Fruit fly (Drosophila melanogaster): Measurements from ENCODE around the gene Raf.
A peak's percentile ranks its signal among the peaks of the same experiment; 100 is the strongest.

Gene Raf

DNA sequence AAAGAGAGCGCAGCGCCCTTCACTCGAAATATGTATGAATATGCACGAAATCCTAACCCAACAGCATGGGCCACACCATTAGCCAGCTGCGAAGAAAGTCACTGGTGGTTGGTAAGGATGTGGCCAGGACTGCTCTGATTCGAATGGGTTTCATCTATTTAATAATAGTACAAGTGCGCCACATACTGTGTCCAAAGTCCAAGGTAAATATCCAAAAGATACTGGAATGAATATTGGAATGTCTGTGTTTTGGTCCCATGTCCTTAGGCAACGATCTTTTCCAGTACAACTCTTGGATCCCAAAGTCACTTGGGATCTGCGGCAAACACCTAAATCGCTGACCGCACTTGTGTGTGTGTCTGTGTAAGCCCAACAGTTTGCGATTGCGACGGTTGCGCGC lies 11.0 kb downstream of the Raf start (continued):
- peak; percentile 34 for TF ChIP-seq Myb (GFP tag; optimal IDR thresholded peaks at IDR 0.05)
- no peak for TF ChIP-seq lov (optimal IDR thresholded peaks at IDR 0.05)
- no peak for TF ChIP-seq lov (GFP tag; IDR thresholded peaks at IDR 0.05)
- TF ChIP-seq tgo (GFP tag; IDR thresholded peaks at IDR 0.05): peak; percentile 73
- peak; percentile 64 for TF ChIP-seq Meics (GFP tag; optimal IDR thresholded peaks at IDR 0.05)
- peak; percentile 35 for TF ChIP-seq pho (GFP tag; optimal IDR thresholded peaks at IDR 0.05)
- no peak for TF ChIP-seq CG4282 (GFP tag; optimal IDR thresholded peaks at IDR 0.05)
- TF ChIP-seq bigmax (GFP tag; optimal IDR thresholded peaks at IDR 0.05): no peak
- no peak for TF ChIP-seq Nf-YB (GFP tag; optimal IDR thresholded peaks at IDR 0.05)
- TF ChIP-seq ewg (GFP tag; optimal IDR thresholded peaks at IDR 0.05): peak; percentile 42
- peak; percentile 20 for TF ChIP-seq nerfin-1 (tag; optimal IDR thresholded peaks at IDR 0.05)
- no peak for TF ChIP-seq pzg (GFP tag; optimal IDR thresholded peaks at IDR 0.05)
- TF ChIP-seq Blimp-1 (GFP tag; optimal IDR thresholded peaks at IDR 0.05): peak; percentile 21
- TF ChIP-seq CG4328 (GFP tag; optimal IDR thresholded peaks at IDR 0.05): no peak
- peak; percentile 43; the same call in 2 of the 3 replicates for TF ChIP-seq croc (GFP tag; conservative IDR thresholded peaks at IDR 0.05)
- TF ChIP-seq zen (tag; optimal IDR thresholded peaks at IDR 0.05): peak; percentile 33
- TF ChIP-seq CG2120 (GFP tag; optimal IDR thresholded peaks at IDR 0.05): peak; percentile 45
- TF ChIP-seq Elba2 (GFP tag; optimal IDR thresholded peaks at IDR 0.05): no peak
- 0 out of 2 replicates have a peak, but pooled peaks have one; percentile 28 for TF ChIP-seq CG17328 (GFP tag; IDR thresholded peaks at IDR 0.05)
- no peak for TF ChIP-seq CG14860 (GFP tag; IDR thresholded peaks at IDR 0.05; ENCODE audit: partially characterized antibody)
- peak; percentile 43 for TF ChIP-seq ATbp (GFP tag; optimal IDR thresholded peaks at IDR 0.05)
- no peak for TF ChIP-seq nerfin-2 (GFP tag; IDR thresholded peaks at IDR 0.05; ENCODE audit: partially characterized antibody)
- TF ChIP-seq MESR4 (GFP tag; optimal IDR thresholded peaks at IDR 0.05): no peak
- TF ChIP-seq cg (GFP tag; optimal IDR thresholded peaks at IDR 0.05): no peak
- 0 out of 2 replicates have a peak, but pooled peaks have one; percentile 31 for TF ChIP-seq CG11247 (GFP tag; IDR thresholded peaks at IDR 0.05)
- TF ChIP-seq yki (optimal IDR thresholded peaks at IDR 0.05): no peak
- TF ChIP-seq CG8478 (optimal IDR thresholded peaks at IDR 0.05): no peak
- TF ChIP-seq vvl (GFP tag; IDR thresholded peaks at IDR 0.05): peak; percentile 61
- TF ChIP-seq CG12104 (GFP tag; optimal IDR thresholded peaks at IDR 0.05): peak; percentile 46
- TF ChIP-seq fu2 (GFP tag; optimal IDR thresholded peaks at IDR 0.05): peak; percentile 22
- peak; percentile 17; the same call in 1 of the 2 replicates for TF ChIP-seq CG3847 (GFP tag; IDR thresholded peaks at IDR 0.05)
- TF ChIP-seq seq (GFP tag; IDR thresholded peaks at IDR 0.05): peak; percentile 66
- TF ChIP-seq D19A (tag; optimal IDR thresholded peaks at IDR 0.05): peak; percentile 35
- peak; percentile 28; the same call in 1 of the 2 replicates for TF ChIP-seq CG4404 (GFP tag; IDR thresholded peaks at IDR 0.05)
- 0 out of 3 replicates have a peak, but pooled peaks have one; percentile 43 for TF ChIP-seq H15 (GFP tag; IDR thresholded peaks at IDR 0.05)
- TF ChIP-seq dan (GFP tag; IDR thresholded peaks at IDR 0.05): no peak
- peak; percentile 54 for TF ChIP-seq repo (GFP tag; optimal IDR thresholded peaks at IDR 0.05)
- TF ChIP-seq dysf (GFP tag; IDR thresholded peaks at IDR 0.05): peak; percentile 79; the same call in 2 of the 3 replicates
- TF ChIP-seq NFAT (GFP tag; IDR thresholded peaks at IDR 0.05): no peak
- no peak for TF ChIP-seq twi (tag; optimal IDR thresholded peaks at IDR 0.05)
- 0 out of 2 replicates have a peak, but pooled peaks have one; percentile 22 for TF ChIP-seq danr (GFP tag; IDR thresholded peaks at IDR 0.05)
- TF ChIP-seq CG3838 (GFP tag; optimal IDR thresholded peaks at IDR 0.05): no peak
- TF ChIP-seq dmrt99B (tag; optimal IDR thresholded peaks at IDR 0.05): peak; percentile 88
- TF ChIP-seq CG10366 (GFP tag; IDR thresholded peaks at IDR 0.05): peak; percentile 36; the same call in 1 of the 2 replicates
- peak; percentile 58 for TF ChIP-seq mam (GFP tag; optimal IDR thresholded peaks at IDR 0.05)
- TF ChIP-seq fd64A (GFP tag; optimal IDR thresholded peaks at IDR 0.05): no peak
- TF ChIP-seq Lhr (GFP tag; optimal IDR thresholded peaks at IDR 0.05): no peak
- TF ChIP-seq usp (GFP tag; optimal IDR thresholded peaks at IDR 0.05): no peak
- TF ChIP-seq NK7.1 (GFP tag; optimal IDR thresholded peaks at IDR 0.05): no peak
- TF ChIP-seq Mad (GFP tag; optimal IDR thresholded peaks at IDR 0.05): peak; percentile 44
- peak; percentile 68 for TF ChIP-seq lab (GFP tag; optimal IDR thresholded peaks at IDR 0.05)
- TF ChIP-seq CG12155 (GFP tag; optimal IDR thresholded peaks at IDR 0.05): no peak
